Worm (Caenorhabditis elegans): ENCODE data around the gene sto-1.

sto-1 gene

ce11 chrX:7541078-7541477, 21.5 kb upstream of the sto-1 start:
- TF ChIP-seq cog-1 (tag; optimal IDR thresholded peaks at IDR 0.05) (no peak), tab-1 (GFP tag; IDR thresholded peaks at IDR 0.05) (no peak), klf-2 (GFP tag; conservative IDR thresholded peaks at IDR 0.05) (no peak), ztf-23 (GFP tag; IDR thresholded peaks at IDR 0.05) (no peak), flt-1 (GFP tag; IDR thresholded peaks at IDR 0.05) (no peak), med-1 (GFP tag; optimal IDR thresholded peaks at IDR 0.05; ENCODE audit: insufficient read depth) (no peak), ztf-29 (GFP tag; IDR thresholded peaks at IDR 0.05) (no peak), T22C8.4 (GFP tag; IDR thresholded peaks at IDR 0.05) (no peak), ref-1 (GFP tag; conservative IDR thresholded peaks at IDR 0.05) (no peak)

- TF ChIP-seq ztf-29 (GFP tag; IDR thresholded peaks at IDR 0.05) (no peak), flt-1 (GFP tag; IDR thresholded peaks at IDR 0.05) (no peak), med-1 (GFP tag; optimal IDR thresholded peaks at IDR 0.05; ENCODE audit: insufficient read depth) (no peak), tab-1 (GFP tag; IDR thresholded peaks at IDR 0.05) (no peak)
Observed at ce11 chrX:7546509-7546908, 16.1 kb upstream of the sto-1 start, which contains the start of gene col-174. Gene col-174, plus strand, starts transcription at chrX:7546809.

ce11 chrX:7547696-7548095, 14.9 kb upstream of the sto-1 start:
- TF ChIP-seq T22C8.4 (GFP tag; IDR thresholded peaks at IDR 0.05) (no peak), flt-1 (GFP tag; IDR thresholded peaks at IDR 0.05) (no peak), klf-2 (GFP tag; conservative IDR thresholded peaks at IDR 0.05) (no peak), tab-1 (GFP tag; IDR thresholded peaks at IDR 0.05) (no peak), cog-1 (tag; optimal IDR thresholded peaks at IDR 0.05) (no peak), ztf-29 (GFP tag; IDR thresholded peaks at IDR 0.05) (no peak), med-1 (GFP tag; optimal IDR thresholded peaks at IDR 0.05; ENCODE audit: insufficient read depth) (no peak), ref-1 (GFP tag; conservative IDR thresholded peaks at IDR 0.05) (no peak), ztf-23 (GFP tag; IDR thresholded peaks at IDR 0.05) (no peak)

- TF ChIP-seq cog-1 (tag; optimal IDR thresholded peaks at IDR 0.05) (no peak), ztf-23 (GFP tag; IDR thresholded peaks at IDR 0.05) (no peak), med-1 (GFP tag; optimal IDR thresholded peaks at IDR 0.05; ENCODE audit: insufficient read depth) (no peak), flt-1 (GFP tag; IDR thresholded peaks at IDR 0.05) (no peak), ref-1 (GFP tag; conservative IDR thresholded peaks at IDR 0.05) (no peak), tab-1 (GFP tag; IDR thresholded peaks at IDR 0.05) (no peak), ztf-29 (GFP tag; IDR thresholded peaks at IDR 0.05) (no peak), T22C8.4 (GFP tag; IDR thresholded peaks at IDR 0.05) (no peak), klf-2 (GFP tag; conservative IDR thresholded peaks at IDR 0.05) (no peak)
Observed at ce11 chrX:7548158-7548557, 14.5 kb upstream of the sto-1 start, which contains the start of gene F46C8.1. Gene F46C8.1, plus strand, starts transcription at chrX:7548458.

ce11 chrX:7550452-7550851, 12.2 kb upstream of the sto-1 start:
- TF ChIP-seq ref-1 (GFP tag; conservative IDR thresholded peaks at IDR 0.05) = no peak
- TF ChIP-seq ztf-29 (GFP tag; IDR thresholded peaks at IDR 0.05) = no peak
- no peak for TF ChIP-seq ztf-23 (GFP tag; IDR thresholded peaks at IDR 0.05)
- no peak for TF ChIP-seq flt-1 (GFP tag; IDR thresholded peaks at IDR 0.05)
- TF ChIP-seq tab-1 (GFP tag; IDR thresholded peaks at IDR 0.05) = no peak
- TF ChIP-seq cog-1 (tag; optimal IDR thresholded peaks at IDR 0.05) = no peak
- no peak for TF ChIP-seq med-1 (GFP tag; optimal IDR thresholded peaks at IDR 0.05; ENCODE audit: insufficient read depth)
- no peak for TF ChIP-seq klf-2 (GFP tag; conservative IDR thresholded peaks at IDR 0.05)
- TF ChIP-seq T22C8.4 (GFP tag; IDR thresholded peaks at IDR 0.05) = no peak

- TF ChIP-seq ztf-23 (GFP tag; IDR thresholded peaks at IDR 0.05) (no peak), T22C8.4 (GFP tag; IDR thresholded peaks at IDR 0.05) (no peak), klf-2 (GFP tag; conservative IDR thresholded peaks at IDR 0.05) (no peak), med-1 (GFP tag; optimal IDR thresholded peaks at IDR 0.05; ENCODE audit: insufficient read depth) (no peak), ztf-29 (GFP tag; IDR thresholded peaks at IDR 0.05) (no peak), ref-1 (GFP tag; conservative IDR thresholded peaks at IDR 0.05) (no peak), flt-1 (GFP tag; IDR thresholded peaks at IDR 0.05) (no peak), cog-1 (tag; optimal IDR thresholded peaks at IDR 0.05) (no peak), tab-1 (GFP tag; IDR thresholded peaks at IDR 0.05) (no peak)
Observed at ce11 chrX:7553331-7553730, 9.3 kb upstream of the sto-1 start.

ce11 chrX:7554326-7554725, 8.3 kb upstream of the sto-1 start, which contains the start of gene F46C8.8:
Gene F46C8.8, minus strand, starts transcription at chrX:7554426.
- TF ChIP-seq med-1 (GFP tag; optimal IDR thresholded peaks at IDR 0.05; ENCODE audit: insufficient read depth) (no peak), cog-1 (tag; optimal IDR thresholded peaks at IDR 0.05) (no peak), klf-2 (GFP tag; conservative IDR thresholded peaks at IDR 0.05) (no peak), tab-1 (GFP tag; IDR thresholded peaks at IDR 0.05) (no peak), ref-1 (GFP tag; conservative IDR thresholded peaks at IDR 0.05) (no peak), T22C8.4 (GFP tag; IDR thresholded peaks at IDR 0.05) (no peak), flt-1 (GFP tag; IDR thresholded peaks at IDR 0.05) (no peak), ztf-29 (GFP tag; IDR thresholded peaks at IDR 0.05) (no peak), ztf-23 (GFP tag; IDR thresholded peaks at IDR 0.05) (no peak)

- TF ChIP-seq klf-2 (GFP tag; conservative IDR thresholded peaks at IDR 0.05) = no peak
- no peak for TF ChIP-seq ztf-23 (GFP tag; IDR thresholded peaks at IDR 0.05)
Observed at ce11 chrX:7558928-7559455, 3.6 kb upstream of the sto-1 start, which contains the start of the genes PDB1.1 and F08C6.5. Gene PDB1.1, minus strand, starts transcription at chrX:7559085. Gene F08C6.5, plus strand, starts transcription at chrX:7559405.

- TF ChIP-seq klf-2 (GFP tag; conservative IDR thresholded peaks at IDR 0.05) (no peak), T22C8.4 (GFP tag; IDR thresholded peaks at IDR 0.05) (no peak), cog-1 (tag; optimal IDR thresholded peaks at IDR 0.05) (no peak), ztf-29 (GFP tag; IDR thresholded peaks at IDR 0.05) (no peak), tab-1 (GFP tag; IDR thresholded peaks at IDR 0.05) (no peak), ztf-23 (GFP tag; IDR thresholded peaks at IDR 0.05) (no peak), flt-1 (GFP tag; IDR thresholded peaks at IDR 0.05) (no peak), ref-1 (GFP tag; conservative IDR thresholded peaks at IDR 0.05) (no peak), med-1 (GFP tag; optimal IDR thresholded peaks at IDR 0.05; ENCODE audit: insufficient read depth) (no peak)
Observed at ce11 chrX:7561972-7562371, 652 bp upstream of the sto-1 start.

ce11 chrX:7563425-7563824, 801 bp downstream of the sto-1 start:
- TF ChIP-seq med-1 (GFP tag; optimal IDR thresholded peaks at IDR 0.05; ENCODE audit: insufficient read depth) (no peak), ref-1 (GFP tag; conservative IDR thresholded peaks at IDR 0.05) (no peak), cog-1 (tag; optimal IDR thresholded peaks at IDR 0.05) (no peak), ztf-29 (GFP tag; IDR thresholded peaks at IDR 0.05) (no peak), tab-1 (GFP tag; IDR thresholded peaks at IDR 0.05) (no peak), ztf-23 (GFP tag; IDR thresholded peaks at IDR 0.05) (no peak), flt-1 (GFP tag; IDR thresholded peaks at IDR 0.05) (no peak), T22C8.4 (GFP tag; IDR thresholded peaks at IDR 0.05) (no peak), klf-2 (GFP tag; conservative IDR thresholded peaks at IDR 0.05) (no peak)

Measured in whole organism, midembryonic.